Worm (Caenorhabditis elegans) whole organism, L3 larva: ENCODE measurements around the gene sru-37.

Experiments used
- ama-1 ChIP-seq: fragments of 150-350 bp; optimal IDR thresholded peaks from 2 replicates; lab custom pipeline; 2018
- elt-1 ChIP-seq: fragments of 150-350 bp; optimal IDR thresholded peaks from 2 replicates; lab custom pipeline; 2014; ENCODE audit warnings: missing biosample characterization, missing genetic modification characterization
- elt-3 ChIP-seq, 3 experiments: fragments of 150-350 bp in 1 of 3; sonication (generic microtip) in 2 of 3; optimal IDR thresholded peaks; 2 replicates in 2 of 3; 4 replicates in 1 of 3; lab custom pipeline; 2014 to 2017; ENCODE audit warnings: missing biosample characterization in 3 of 3, missing genetic modification characterization in 3 of 3
- lin-39 ChIP-seq: fragments of 150-350 bp; optimal IDR thresholded peaks from 2 replicates; lab custom pipeline; 2018; ENCODE audit warnings: missing biosample characterization, missing genetic modification reagents, missing genetic modification characterization
- mdl-1 ChIP-seq: fragments of 150-350 bp; optimal IDR thresholded peaks from 2 replicates; lab custom pipeline; 2014; ENCODE audit warnings: missing biosample characterization, missing genetic modification characterization
- nhr-23 ChIP-seq: fragments of 150-350 bp; optimal IDR thresholded peaks from 2 replicates; lab custom pipeline; 2014; ENCODE audit warnings: missing biosample characterization, missing genetic modification reagents, missing genetic modification characterization
- nhr-25 ChIP-seq: sonication (generic microtip); optimal IDR thresholded peaks from 2 replicates; lab custom pipeline; 2017; ENCODE audit warnings: missing biosample characterization, missing genetic modification characterization
- nhr-76 ChIP-seq: fragments of 150-350 bp; sonication (generic microtip); optimal IDR thresholded peaks from 5 replicates; lab custom pipeline; 2014; ENCODE audit warnings: missing biosample characterization, missing genetic modification characterization

DNA sequence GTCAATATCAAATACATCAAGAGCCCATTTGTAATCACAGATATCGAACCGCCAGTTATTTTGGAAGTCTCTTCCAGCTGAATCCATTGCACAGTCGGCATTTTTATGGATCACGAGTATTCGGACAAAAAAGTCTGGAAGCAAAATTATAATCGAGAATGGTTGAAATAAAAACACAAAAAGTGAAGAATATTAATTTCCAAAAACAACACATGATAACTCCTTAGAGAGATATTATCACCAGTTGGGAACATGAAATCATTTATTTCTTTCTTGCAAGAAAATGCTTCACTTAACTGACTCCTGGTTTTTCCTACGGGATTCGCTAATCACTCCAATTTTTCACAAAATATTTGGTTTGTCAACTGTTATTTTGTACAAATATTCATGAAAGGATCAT lies 18.9 kb downstream of the sru-37 start, which contains the start of gene str-2:
- TF ChIP-seq elt-3 (tag; optimal IDR thresholded peaks at IDR 0.05; lab: Kevin White, UChicago) (no peak), elt-1 (tag; lab: Kevin White, UChicago) (no peak), nhr-25 (tag; lab: Kevin White, UChicago) (no peak), lin-39 (tag; lab: Kevin White, UChicago) (no peak), nhr-23 (tag; lab: Kevin White, UChicago) (no peak), mdl-1 (tag; lab: Kevin White, UChicago) (no peak), ama-1 (lab: Kevin White, UChicago) (no peak), nhr-76 (tag; lab: Kevin White, UChicago) (no peak)
